Worm (Caenorhabditis elegans) whole organism, early embryonic: ENCODE data around the gene sri-21.

Experiments used
- ama-1 ChIP-seq: fragments of 150-350 bp; optimal IDR thresholded peaks from 2 replicates; lab custom pipeline; 2014
- ceh-13 ChIP-seq: fragments of 200-800 bp; sonication (Bioruptor generic); optimal IDR thresholded peaks from 2 replicates; lab custom pipeline; 2018; ENCODE audit warnings: mild to moderate bottlenecking, missing genetic modification characterization, missing compliant biosample characterization
- flt-1 ChIP-seq: fragments of 200-800 bp; sonication (Bioruptor generic); IDR thresholded peaks from 2 replicates; pipeline ENCODE4 v1.3.6; 2022; ENCODE audit warnings: missing genetic modification characterization, missing compliant biosample characterization
- tbx-11 ChIP-seq: fragments of 200-800 bp; sonication (Bioruptor generic); IDR thresholded peaks from 2 replicates; pipeline ENCODE4 v1.3.6; 2022; ENCODE audit warnings: missing genetic modification characterization, missing compliant biosample characterization

- TF ChIP-seq ama-1, result no peak
- no peak for TF ChIP-seq tbx-11 (GFP tag; lab: Robert Waterston, UW)
- TF ChIP-seq ceh-13, result no peak
- TF ChIP-seq flt-1 (GFP tag; lab: Robert Waterston, UW), result no peak
Observed at ce11 chrV:3541117-3541516, 8.5 kb upstream of the sri-21 start, which contains the start of gene srbc-67.
